Worm (Caenorhabditis elegans): ENCODE data around the gene E02H4.8.

DNA sequence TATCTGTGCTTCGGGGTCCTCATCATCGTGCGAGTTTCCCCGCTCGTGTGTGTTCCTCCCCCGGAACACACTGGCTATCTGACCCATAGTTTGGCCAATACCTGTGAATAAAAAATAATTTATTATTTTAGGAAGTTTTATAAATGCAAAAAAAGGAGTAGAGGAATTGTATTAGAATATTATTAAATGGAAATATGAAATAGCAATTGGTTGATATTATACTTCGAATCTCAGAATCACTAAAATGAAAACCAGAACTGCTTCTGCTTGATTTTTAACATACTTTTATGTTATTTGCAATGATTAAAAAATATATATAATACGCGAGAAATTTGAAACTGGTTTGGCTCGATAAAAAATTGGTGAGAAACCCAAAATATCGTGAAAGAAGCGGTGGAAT is 48.2 kb upstream of the E02H4.8 start, which contains the start of gene mgrn-1:
- no peak for TF ChIP-seq nhr-76 (tag; optimal IDR thresholded peaks at IDR 0.05)
- TF ChIP-seq lin-32 (GFP tag; optimal IDR thresholded peaks at IDR 0.05) = no peak
